Fruit fly (Drosophila melanogaster) whole organism, embryonic: ENCODE data around the gene CG11294.

Experiments
- Aef1 ChIP-seq: fragments of 200-800 bp; sonication (Bioruptor generic); IDR thresholded peaks from 3 replicates; pipeline ENCODE4 v1.3.6; 2022; ENCODE audit warnings: missing biosample characterization, missing genetic modification characterization
- C15 ChIP-seq: fragments of 200-800 bp; sonication (Bioruptor generic); IDR thresholded peaks from 3 replicates; pipeline ENCODE4 v1.3.6; 2022; ENCODE audit warnings: missing biosample characterization, missing genetic modification characterization
- CG10959 ChIP-seq: fragments of 200-800 bp; sonication (Bioruptor generic); IDR thresholded peaks from 2 replicates; pipeline ENCODE4 v1.3.6; 2022; ENCODE audit warnings: missing biosample characterization, missing genetic modification characterization
- CG11398 ChIP-seq: fragments of 200-800 bp; sonication (Bioruptor generic); optimal IDR thresholded peaks from 2 replicates; lab custom pipeline; 2016; ENCODE audit warnings: missing biosample characterization, missing genetic modification characterization
- CG13775 ChIP-seq: fragments of 200-800 bp; sonication (Bioruptor generic); optimal IDR thresholded peaks from 3 replicates; lab custom pipeline; 2017; ENCODE audit warnings: missing biosample characterization, mild to moderate bottlenecking, missing genetic modification characterization
- CG14014 ChIP-seq: fragments of 200-800 bp; sonication (Bioruptor generic); IDR thresholded peaks from 2 replicates; pipeline ENCODE4 v1.3.6; 2022; ENCODE audit warnings: missing biosample characterization, missing genetic modification characterization
- CG14667 ChIP-seq: fragments of 200-800 bp; sonication (Bioruptor generic); IDR thresholded peaks from 2 replicates; pipeline ENCODE4 v1.3.6; 2022; ENCODE audit warnings: missing biosample characterization, missing genetic modification characterization
- CG15514 ChIP-seq: fragments of 200-800 bp; sonication (Bioruptor generic); optimal IDR thresholded peaks from 3 replicates; lab custom pipeline; 2017; ENCODE audit warnings: missing biosample characterization, missing genetic modification characterization, mild to moderate bottlenecking, moderate library complexity, missing genetic modification reagents
- CG15601 ChIP-seq: fragments of 200-800 bp; sonication (Bioruptor generic); optimal IDR thresholded peaks from 3 replicates; lab custom pipeline; 2019; ENCODE audit warnings: missing biosample characterization, mild to moderate bottlenecking, missing genetic modification characterization, moderate library complexity
- CG17359 ChIP-seq: fragments of 200-800 bp; sonication (Bioruptor generic); optimal IDR thresholded peaks from 3 replicates; lab custom pipeline; 2018; ENCODE audit warnings: missing biosample characterization, mild to moderate bottlenecking, missing genetic modification characterization, moderate library complexity
- CG17612 ChIP-seq: fragments of 200-800 bp; sonication (Bioruptor generic); IDR thresholded peaks from 2 replicates; pipeline ENCODE4 v1.3.6; 2022; ENCODE audit warnings: missing biosample characterization, missing genetic modification characterization
- CG2129 ChIP-seq: fragments of 200-800 bp; sonication (Bioruptor generic); IDR thresholded peaks from 2 replicates; pipeline ENCODE4 v1.3.6; 2022; ENCODE audit warnings: missing biosample characterization, missing genetic modification characterization; ENCODE audit not compliant: partially characterized antibody
- CG2889 ChIP-seq: fragments of 200-800 bp; sonication (Bioruptor generic); IDR thresholded peaks from 3 replicates; pipeline ENCODE4 v1.3.6; 2022; ENCODE audit warnings: missing biosample characterization, missing genetic modification characterization
- CG30403 ChIP-seq: fragments of 200-800 bp; sonication (Bioruptor generic); optimal IDR thresholded peaks from 3 replicates; lab custom pipeline; 2016; ENCODE audit warnings: missing biosample characterization, missing genetic modification characterization
- CG31441 ChIP-seq: fragments of 200-800 bp; sonication (Bioruptor generic); IDR thresholded peaks from 2 replicates; pipeline ENCODE4 v1.3.6; 2022; ENCODE audit warnings: missing biosample characterization, missing genetic modification characterization
- CG33213 ChIP-seq: fragments of 200-800 bp; sonication (Bioruptor generic); optimal IDR thresholded peaks from 3 replicates; lab custom pipeline; 2016; ENCODE audit warnings: missing biosample characterization, missing genetic modification characterization
- CG34224 ChIP-seq: fragments of 200-800 bp; sonication (Bioruptor generic); IDR thresholded peaks from 3 replicates; pipeline ENCODE4 v1.3.6; 2022; ENCODE audit warnings: missing biosample characterization, missing genetic modification characterization; ENCODE audit not compliant: partially characterized antibody
- CG4282 ChIP-seq: fragments of 200-800 bp; sonication (Bioruptor generic); optimal IDR thresholded peaks from 2 replicates; lab custom pipeline; 2016; ENCODE audit warnings: missing biosample characterization, missing genetic modification characterization
- CG4360 ChIP-seq: fragments of 200-800 bp; sonication (Bioruptor generic); IDR thresholded peaks from 2 replicates; pipeline ENCODE4 v1.3.6; 2022; ENCODE audit warnings: missing biosample characterization, missing genetic modification characterization
- CG7357 ChIP-seq: fragments of 200-800 bp; sonication (Bioruptor generic); IDR thresholded peaks from 3 replicates; pipeline ENCODE4 v1.3.6; 2022; ENCODE audit warnings: missing biosample characterization, missing genetic modification characterization
- CG7372 ChIP-seq: fragments of 200-800 bp; sonication (Bioruptor generic); IDR thresholded peaks from 2 replicates; pipeline ENCODE4 v1.3.6; 2022; ENCODE audit warnings: missing biosample characterization, missing genetic modification characterization
- CG9797 ChIP-seq: fragments of 200-800 bp; sonication (Bioruptor generic); optimal IDR thresholded peaks from 3 replicates; lab custom pipeline; 2018; ENCODE audit warnings: missing biosample characterization, mild to moderate bottlenecking, missing genetic modification characterization
- CG9876 ChIP-seq: fragments of 200-800 bp; sonication (Bioruptor generic); optimal IDR thresholded peaks from 2 replicates; lab custom pipeline; 2016; ENCODE audit warnings: missing biosample characterization, missing genetic modification characterization
- Dip3 ChIP-seq: fragments of 200-800 bp; sonication (Bioruptor generic); optimal IDR thresholded peaks from 3 replicates; lab custom pipeline; 2016; ENCODE audit warnings: missing biosample characterization, missing genetic modification characterization
- Elba2 ChIP-seq: fragments of 200-800 bp; sonication (Bioruptor generic); optimal IDR thresholded peaks from 3 replicates; lab custom pipeline; 2016; ENCODE audit warnings: missing biosample characterization, missing genetic modification characterization
- Fer1 ChIP-seq: fragments of 200-800 bp; sonication (Bioruptor generic); optimal IDR thresholded peaks from 2 replicates; lab custom pipeline; 2017; ENCODE audit warnings: missing biosample characterization, mild to moderate bottlenecking, missing genetic modification characterization
- HLHmδ ChIP-seq: fragments of 200-800 bp; sonication (Bioruptor generic); optimal IDR thresholded peaks from 2 replicates; lab custom pipeline; 2018; ENCODE audit warnings: missing biosample characterization, mild to moderate bottlenecking, missing genetic modification characterization, moderate library complexity
- Hsf ChIP-seq: fragments of 200-800 bp; sonication (Bioruptor generic); optimal IDR thresholded peaks from 3 replicates; lab custom pipeline; 2016; ENCODE audit warnings: missing biosample characterization, missing genetic modification characterization
- MTF-1 ChIP-seq: fragments of 200-800 bp; sonication (Bioruptor generic); optimal IDR thresholded peaks from 2 replicates; lab custom pipeline; 2018; ENCODE audit warnings: missing biosample characterization, mild to moderate bottlenecking, missing genetic modification characterization, borderline replicate concordance
- Ptx1 ChIP-seq: fragments of 200-800 bp; sonication (Bioruptor generic); IDR thresholded peaks from 2 replicates; pipeline ENCODE4 v1.3.6; 2022; ENCODE audit warnings: missing biosample characterization, missing genetic modification characterization
- Stat92E ChIP-seq, 3 experiments: fragments of >200 bp in 2 of 3; fragments of 200-800 bp in 1 of 3; sonication (Bioruptor generic) in 1 of 3; optimal IDR thresholded peaks; 2 replicates each; lab custom pipeline; 2017 to 2019; ENCODE audit warnings: missing biosample characterization in 3 of 3, missing genetic modification characterization in 3 of 3, mild to moderate bottlenecking in 1 of 3, moderate library complexity in 1 of 3
- abd-A ChIP-seq: fragments of 200-800 bp; sonication (Bioruptor generic); optimal IDR thresholded peaks from 3 replicates; lab custom pipeline; 2019; ENCODE audit warnings: missing biosample characterization, mild to moderate bottlenecking, missing genetic modification characterization, moderate library complexity
- br ChIP-seq: fragments of >200 bp; optimal IDR thresholded peaks from 2 replicates; lab custom pipeline; 2017
- bsh ChIP-seq, 2 experiments: fragments of 200-800 bp; sonication (Bioruptor generic); optimal IDR thresholded peaks; 2 replicates each; lab custom pipeline; 2017 to 2018; ENCODE audit warnings: mild to moderate bottlenecking in 2 of 2, missing biosample characterization in 2 of 2, missing genetic modification characterization in 2 of 2, moderate library complexity in 1 of 2
- cato ChIP-seq: fragments of 200-800 bp; sonication (Bioruptor generic); optimal IDR thresholded peaks from 2 replicates; lab custom pipeline; 2016; ENCODE audit warnings: missing biosample characterization, missing genetic modification characterization, borderline replicate concordance
- corto ChIP-seq: fragments of 200-800 bp; sonication (Bioruptor generic); optimal IDR thresholded peaks from 2 replicates; lab custom pipeline; 2016; ENCODE audit warnings: missing biosample characterization, mild to moderate bottlenecking, missing genetic modification characterization, moderate library complexity
- crc ChIP-seq: fragments of 200-800 bp; sonication (Bioruptor generic); optimal IDR thresholded peaks from 2 replicates; lab custom pipeline; 2016; ENCODE audit warnings: missing biosample characterization, missing genetic modification characterization
- disco-r ChIP-seq: fragments of 200-800 bp; sonication (Bioruptor generic); optimal IDR thresholded peaks from 2 replicates; lab custom pipeline; 2016; ENCODE audit warnings: missing biosample characterization, missing genetic modification characterization
- fu2 ChIP-seq: fragments of 200-800 bp; sonication (Bioruptor generic); optimal IDR thresholded peaks from 2 replicates; lab custom pipeline; 2016; ENCODE audit warnings: missing biosample characterization, missing genetic modification characterization
- grau ChIP-seq: fragments of 200-800 bp; optimal IDR thresholded peaks from 3 replicates; lab custom pipeline; 2019; ENCODE audit warnings: missing biosample characterization, mild to moderate bottlenecking, missing genetic modification characterization, moderate library complexity
- ind ChIP-seq: fragments of 200-800 bp; sonication (Bioruptor generic); optimal IDR thresholded peaks from 3 replicates; lab custom pipeline; 2016; ENCODE audit warnings: missing biosample characterization, missing genetic modification characterization
- pros ChIP-seq: fragments of 200-800 bp; sonication (Bioruptor generic); optimal IDR thresholded peaks from 3 replicates; lab custom pipeline; 2019; ENCODE audit warnings: missing biosample characterization, mild to moderate bottlenecking, missing genetic modification characterization, moderate library complexity
- pum ChIP-seq: fragments of 200-800 bp; sonication (Bioruptor generic); optimal IDR thresholded peaks from 2 replicates; lab custom pipeline; 2016; ENCODE audit warnings: missing biosample characterization, missing genetic modification characterization
- sr ChIP-seq: fragments of 200-800 bp; sonication (Bioruptor generic); IDR thresholded peaks from 3 replicates; pipeline ENCODE4 v1.3.6; 2022; ENCODE audit warnings: missing biosample characterization, missing genetic modification characterization
- stwl ChIP-seq: fragments of 200-800 bp; sonication (Bioruptor generic); optimal IDR thresholded peaks from 3 replicates; lab custom pipeline; 2018; ENCODE audit warnings: missing biosample characterization, mild to moderate bottlenecking, missing genetic modification characterization, moderate library complexity
- sug ChIP-seq: fragments of 200-800 bp; optimal IDR thresholded peaks from 2 replicates; lab custom pipeline; 2019; ENCODE audit warnings: missing biosample characterization, mild to moderate bottlenecking, missing genetic modification characterization, moderate library complexity
- tgo ChIP-seq: fragments of 200-800 bp; sonication (Bioruptor generic); IDR thresholded peaks from 3 replicates; pipeline ENCODE4 v1.3.6; 2022; ENCODE audit warnings: missing biosample characterization, missing genetic modification characterization
- tx ChIP-seq: fragments of 200-800 bp; sonication (Bioruptor generic); optimal IDR thresholded peaks from 2 replicates; lab custom pipeline; 2016; ENCODE audit warnings: missing biosample characterization, missing genetic modification characterization
- vvl ChIP-seq: fragments of 200-800 bp; sonication (Bioruptor generic); IDR thresholded peaks from 2 replicates; pipeline ENCODE4 v1.3.6; 2022; ENCODE audit warnings: missing biosample characterization, missing genetic modification characterization

Gene CG11294

dm6 chrX:8656550-8657431 is 36.6 kb downstream of the CG11294 start (continued):
- peak; percentile 92 for TF ChIP-seq CG10959 (GFP tag; lab: Robert Waterston, UW)
- TF ChIP-seq vvl, result peak; percentile 75
- TF ChIP-seq Dip3, result peak; percentile 1
- TF ChIP-seq Elba2 (GFP tag; lab: Kevin White, UChicago), result no peak
- TF ChIP-seq CG4282 (GFP tag; lab: Kevin White, UChicago), result peak; percentile 27
- TF ChIP-seq tx (GFP tag; lab: Kevin White, UChicago), result peak; percentile 30
- no peak for TF ChIP-seq Stat92E (GFP tag; optimal IDR thresholded peaks at IDR 0.05; lab: Kevin White, UChicago)
- TF ChIP-seq crc (GFP tag; lab: Kevin White, UChicago), result peak; percentile 22
- peak; percentile 28 for TF ChIP-seq CG11398 (GFP tag; lab: Kevin White, UChicago)
- no peak for TF ChIP-seq CG9797
- no peak for TF ChIP-seq Fer1 (GFP tag; lab: Kevin White, UChicago)
- TF ChIP-seq br, result no peak
- peak; percentile 64 for TF ChIP-seq Ptx1 (GFP tag; lab: Robert Waterston, UW)
- no peak for TF ChIP-seq CG34224
- peak; percentile 82 for TF ChIP-seq pum (GFP tag; lab: Kevin White, UChicago)
- peak; percentile 50 for TF ChIP-seq CG9876 (GFP tag; lab: Kevin White, UChicago)
- TF ChIP-seq CG4360 (GFP tag; lab: Robert Waterston, UW), result no peak
- peak; percentile 56; the same call in 1 of the 3 replicates for TF ChIP-seq CG7357 (GFP tag; lab: Robert Waterston, UW)
- TF ChIP-seq CG14667, result peak; percentile 66
- peak; percentile 55 for TF ChIP-seq ind (GFP tag; lab: Kevin White, UChicago)
- no peak for TF ChIP-seq pros (GFP tag; lab: Kevin White, UChicago)
- no peak for TF ChIP-seq C15 (GFP tag; lab: Robert Waterston, UW)
- TF ChIP-seq sug, result no peak
- TF ChIP-seq abd-A (tag; lab: Kevin White, UChicago), result no peak
- TF ChIP-seq CG15601 (tag; lab: Kevin White, UChicago), result peak; percentile 69
- peak; percentile 65 for TF ChIP-seq tgo (GFP tag; lab: Robert Waterston, UW)
- TF ChIP-seq stwl (tag; lab: Kevin White, UChicago), result peak; percentile 33
- peak; percentile 45 to 88 for TF ChIP-seq bsh (GFP tag; optimal IDR thresholded peaks at IDR 0.05; lab: Kevin White, UChicago)
- peak; percentile 63 for TF ChIP-seq cato
- TF ChIP-seq CG31441, result peak; percentile 77
- TF ChIP-seq MTF-1 (GFP tag; lab: Kevin White, UChicago), result no peak
- no peak for TF ChIP-seq sr (GFP tag; lab: Robert Waterston, UW)
- peak; percentile 16 for TF ChIP-seq fu2 (GFP tag; lab: Kevin White, UChicago)
- TF ChIP-seq CG15514 (GFP tag; lab: Kevin White, UChicago), result no peak
- TF ChIP-seq CG17359 (tag; lab: Kevin White, UChicago), result peak; percentile 46
- peak; percentile 65 for TF ChIP-seq CG30403 (GFP tag; lab: Kevin White, UChicago)
- peak; percentile 61 for TF ChIP-seq disco-r (GFP tag; lab: Kevin White, UChicago)
- TF ChIP-seq CG14014 (GFP tag; lab: Robert Waterston, UW), result peak; percentile 35; the same call in 1 of the 2 replicates
- peak; percentile 75 for TF ChIP-seq grau (tag; lab: Kevin White, UChicago)
- TF ChIP-seq Aef1 (GFP tag; lab: Robert Waterston, UW), result 0 out of 3 replicates have a peak, but pooled peaks have one; percentile 16
- no peak for TF ChIP-seq CG2129
- TF ChIP-seq CG17612 (GFP tag; lab: Robert Waterston, UW), result no peak
- 0 out of 3 replicates have a peak, but pooled peaks have one; percentile 41 for TF ChIP-seq CG2889 (GFP tag; lab: Robert Waterston, UW)
- TF ChIP-seq CG13775 (GFP tag; lab: Kevin White, UChicago), result peak; percentile 68
- 0 out of 2 replicates have a peak, but pooled peaks have one; percentile 35 for TF ChIP-seq CG7372 (GFP tag; lab: Robert Waterston, UW)
- no peak for TF ChIP-seq HLHmδ (GFP tag; lab: Kevin White, UChicago)
- TF ChIP-seq CG33213 (GFP tag; lab: Kevin White, UChicago), result peak; percentile 60
- peak; percentile 73 for TF ChIP-seq Hsf (GFP tag; lab: Kevin White, UChicago)
- TF ChIP-seq corto (GFP tag; lab: Kevin White, UChicago), result no peak
